Fruit fly (Drosophila melanogaster) whole organism, embryonic: ENCODE results near the gene Atg6.

Experiments
- Adf1 ChIP-seq: fragments of 200-800 bp; sonication (Bioruptor generic); IDR thresholded peaks from 2 replicates; pipeline ENCODE4 v1.3.6; 2022; ENCODE audit warnings: missing biosample characterization, missing genetic modification characterization
- Asciz ChIP-seq: fragments of 200-800 bp; sonication (Bioruptor generic); optimal IDR thresholded peaks from 2 replicates; lab custom pipeline; 2017; ENCODE audit warnings: missing biosample characterization, mild to moderate bottlenecking, missing genetic modification characterization, missing genetic modification reagents
- BtbVII ChIP-seq: fragments of 200-800 bp; sonication (Bioruptor generic); optimal IDR thresholded peaks from 3 replicates; lab custom pipeline; 2017; ENCODE audit warnings: missing biosample characterization, mild to moderate bottlenecking, missing genetic modification characterization
- CG10274 ChIP-seq: fragments of 200-800 bp; sonication (Bioruptor generic); optimal IDR thresholded peaks from 3 replicates; lab custom pipeline; 2017; ENCODE audit warnings: missing biosample characterization, mild to moderate bottlenecking, missing genetic modification characterization
- CG12659 ChIP-seq: fragments of 200-800 bp; sonication (Bioruptor generic); optimal IDR thresholded peaks from 3 replicates; lab custom pipeline; 2017; ENCODE audit warnings: mild to moderate bottlenecking, missing biosample characterization, missing genetic modification reagents, missing genetic modification characterization
- CG13624 ChIP-seq: fragments of 200-800 bp; sonication (Bioruptor generic); optimal IDR thresholded peaks from 2 replicates; lab custom pipeline; 2016; ENCODE audit warnings: missing biosample characterization, missing genetic modification characterization
- CG13894 ChIP-seq: fragments of 200-800 bp; sonication (Bioruptor generic); optimal IDR thresholded peaks from 3 replicates; lab custom pipeline; 2018; ENCODE audit warnings: missing biosample characterization, mild to moderate bottlenecking, missing genetic modification characterization, moderate library complexity
- CG14441 ChIP-seq: fragments of 200-800 bp; sonication (Bioruptor generic); IDR thresholded peaks from 2 replicates; pipeline ENCODE4 v1.3.6; 2022; ENCODE audit warnings: missing biosample characterization, missing genetic modification characterization
- CG15269 ChIP-seq: fragments of 200-800 bp; sonication (Bioruptor generic); optimal IDR thresholded peaks from 2 replicates; lab custom pipeline; 2018; ENCODE audit warnings: missing biosample characterization, mild to moderate bottlenecking, missing genetic modification characterization, moderate library complexity
- CG17328 ChIP-seq: fragments of 200-800 bp; sonication (Bioruptor generic); IDR thresholded peaks from 2 replicates; pipeline ENCODE4 v1.3.6; 2022; ENCODE audit warnings: missing biosample characterization, missing genetic modification characterization
- CG18262 ChIP-seq: fragments of 200-800 bp; optimal IDR thresholded peaks from 3 replicates; lab custom pipeline; 2019; ENCODE audit warnings: missing biosample characterization, mild to moderate bottlenecking, missing genetic modification characterization, moderate library complexity
- CG1832 ChIP-seq: fragments of 200-800 bp; sonication (Bioruptor generic); optimal IDR thresholded peaks from 2 replicates; lab custom pipeline; 2017; ENCODE audit warnings: missing biosample characterization, mild to moderate bottlenecking, missing genetic modification characterization, inconsistent platforms
- CG2678 ChIP-seq: fragments of 200-800 bp; sonication (Bioruptor generic); optimal IDR thresholded peaks from 3 replicates; lab custom pipeline; 2019; ENCODE audit warnings: missing biosample characterization, mild to moderate bottlenecking, missing genetic modification characterization, moderate library complexity
- CG2712 ChIP-seq: fragments of 200-800 bp; optimal IDR thresholded peaks from 3 replicates; lab custom pipeline; 2019; ENCODE audit warnings: missing biosample characterization, mild to moderate bottlenecking, missing genetic modification characterization, moderate library complexity
- CG3163 ChIP-seq: fragments of 200-800 bp; sonication (Bioruptor generic); optimal IDR thresholded peaks from 3 replicates; lab custom pipeline; 2016; ENCODE audit warnings: missing biosample characterization, missing genetic modification characterization
- CG4424 ChIP-seq: fragments of 200-800 bp; sonication (Bioruptor generic); optimal IDR thresholded peaks from 3 replicates; lab custom pipeline; 2016; ENCODE audit warnings: missing biosample characterization, missing genetic modification characterization
- CG6654 ChIP-seq: fragments of 200-800 bp; sonication (Bioruptor generic); optimal IDR thresholded peaks from 2 replicates; lab custom pipeline; 2017; ENCODE audit warnings: missing biosample characterization, mild to moderate bottlenecking, missing genetic modification characterization
- CG6689 ChIP-seq: fragments of 200-800 bp; sonication (Bioruptor generic); IDR thresholded peaks from 2 replicates; pipeline ENCODE4 v1.3.6; 2022; ENCODE audit warnings: missing biosample characterization, missing genetic modification characterization
- CG6765 ChIP-seq: fragments of 200-800 bp; sonication (Bioruptor generic); optimal IDR thresholded peaks from 3 replicates; lab custom pipeline; 2017; ENCODE audit warnings: missing biosample characterization, mild to moderate bottlenecking, missing genetic modification characterization
- CG7745 ChIP-seq: fragments of 200-800 bp; sonication (Bioruptor generic); optimal IDR thresholded peaks from 2 replicates; lab custom pipeline; 2018; ENCODE audit warnings: missing biosample characterization, mild to moderate bottlenecking, missing genetic modification characterization, moderate library complexity
- CG8944 ChIP-seq: fragments of 200-800 bp; sonication (Bioruptor generic); optimal IDR thresholded peaks from 3 replicates; lab custom pipeline; 2016; ENCODE audit warnings: missing biosample characterization, missing genetic modification characterization
- Chrac-16 ChIP-seq: fragments of 200-800 bp; sonication (Bioruptor generic); optimal IDR thresholded peaks from 3 replicates; lab custom pipeline; 2016; ENCODE audit warnings: missing biosample characterization, missing genetic modification characterization
- ERR ChIP-seq: fragments of 200-800 bp; sonication (Bioruptor generic); optimal IDR thresholded peaks from 2 replicates; lab custom pipeline; 2016; ENCODE audit warnings: missing biosample characterization, missing genetic modification characterization
- Hey ChIP-seq: fragments of 200-800 bp; sonication (Bioruptor generic); optimal IDR thresholded peaks from 3 replicates; lab custom pipeline; 2018; ENCODE audit warnings: missing biosample characterization, mild to moderate bottlenecking, missing genetic modification characterization
- Lim3 ChIP-seq: fragments of 200-800 bp; sonication (Bioruptor generic); IDR thresholded peaks from 2 replicates; pipeline ENCODE4 v1.3.6; 2022; ENCODE audit warnings: missing biosample characterization, missing genetic modification characterization
- Mrtf ChIP-seq: fragments of 200-800 bp; sonication (Bioruptor generic); IDR thresholded peaks from 3 replicates; pipeline ENCODE4 v1.3.6; 2022; ENCODE audit warnings: missing biosample characterization, missing genetic modification characterization
- Rx ChIP-seq: fragments of 200-800 bp; sonication (Bioruptor generic); IDR thresholded peaks from 2 replicates; pipeline ENCODE4 v1.3.6; 2022; ENCODE audit warnings: missing biosample characterization, missing genetic modification characterization
- Xbp1 ChIP-seq: fragments of 200-800 bp; sonication (Bioruptor generic); optimal IDR thresholded peaks from 3 replicates; lab custom pipeline; 2016; ENCODE audit warnings: missing biosample characterization, mild to moderate bottlenecking, missing genetic modification characterization
- Xrp1 ChIP-seq: fragments of 200-800 bp; sonication (Bioruptor generic); IDR thresholded peaks from 2 replicates; pipeline ENCODE4 v1.3.6; 2022; ENCODE audit warnings: missing biosample characterization, missing genetic modification characterization
- ato ChIP-seq: fragments of 200-800 bp; sonication (Bioruptor generic); IDR thresholded peaks from 2 replicates; pipeline ENCODE4 v1.3.6; 2022; ENCODE audit warnings: missing biosample characterization, missing genetic modification characterization; ENCODE audit not compliant: partially characterized antibody
- bowl ChIP-seq: fragments of 200-800 bp; sonication (Bioruptor generic); IDR thresholded peaks from 2 replicates; pipeline ENCODE4 v1.3.6; 2022; ENCODE audit warnings: missing biosample characterization, missing genetic modification characterization
- caup ChIP-seq: fragments of 200-800 bp; sonication (Bioruptor generic); optimal IDR thresholded peaks from 3 replicates; lab custom pipeline; 2017; ENCODE audit warnings: missing biosample characterization, mild to moderate bottlenecking, missing genetic modification characterization, moderate library complexity; ENCODE audit not compliant: severe bottlenecking
- chinmo ChIP-seq: fragments of 200-800 bp; sonication (Bioruptor generic); IDR thresholded peaks from 4 replicates; pipeline ENCODE4 v1.3.6; 2022; ENCODE audit warnings: missing biosample characterization, missing genetic modification characterization; ENCODE audit not compliant: partially characterized antibody
- crol ChIP-seq: fragments of 200-800 bp; sonication (Bioruptor generic); IDR thresholded peaks from 2 replicates; pipeline ENCODE4 v1.3.6; 2022; ENCODE audit warnings: missing biosample characterization, missing genetic modification characterization
- danr ChIP-seq: fragments of 200-800 bp; sonication (Bioruptor generic); IDR thresholded peaks from 2 replicates; pipeline ENCODE4 v1.3.6; 2022; ENCODE audit warnings: missing biosample characterization, missing genetic modification characterization
- dati ChIP-seq: fragments of 200-800 bp; sonication (Bioruptor generic); IDR thresholded peaks from 2 replicates; pipeline ENCODE4 v1.3.6; 2022; ENCODE audit warnings: missing biosample characterization, missing genetic modification characterization
- dmrt99B ChIP-seq: fragments of 200-800 bp; sonication (Bioruptor generic); optimal IDR thresholded peaks from 2 replicates; lab custom pipeline; 2018; ENCODE audit warnings: missing biosample characterization, mild to moderate bottlenecking, missing genetic modification characterization, moderate library complexity
- fd102C ChIP-seq: fragments of 200-800 bp; sonication (Bioruptor generic); optimal IDR thresholded peaks from 2 replicates; lab custom pipeline; 2018; ENCODE audit warnings: missing biosample characterization, mild to moderate bottlenecking, missing genetic modification characterization, moderate library complexity
- fd3F ChIP-seq: fragments of 200-800 bp; sonication (Bioruptor generic); optimal IDR thresholded peaks from 2 replicates; lab custom pipeline; 2018; ENCODE audit warnings: missing biosample characterization, mild to moderate bottlenecking, missing genetic modification characterization, moderate library complexity
- fru ChIP-seq: fragments of >200 bp; optimal IDR thresholded peaks from 2 replicates; lab custom pipeline; 2017
- gt ChIP-seq: fragments of 200-800 bp; sonication (Bioruptor generic); IDR thresholded peaks from 2 replicates; pipeline ENCODE4 v1.3.6; 2022; ENCODE audit warnings: missing biosample characterization, missing genetic modification characterization
- hth ChIP-seq: fragments of >200 bp; optimal IDR thresholded peaks from 2 replicates; lab custom pipeline; 2017; ENCODE audit warnings: inconsistent platforms
- jumu ChIP-seq: fragments of 200-800 bp; sonication (Bioruptor generic); optimal IDR thresholded peaks from 3 replicates; lab custom pipeline; 2016; ENCODE audit warnings: missing biosample characterization, missing genetic modification characterization
- nerfin-2 ChIP-seq: fragments of 200-800 bp; sonication (Bioruptor generic); IDR thresholded peaks from 2 replicates; pipeline ENCODE4 v1.3.6; 2022; ENCODE audit warnings: missing biosample characterization, missing genetic modification characterization; ENCODE audit not compliant: partially characterized antibody
- nom ChIP-seq: fragments of 200-800 bp; sonication (Bioruptor generic); optimal IDR thresholded peaks from 2 replicates; lab custom pipeline; 2017; ENCODE audit warnings: missing biosample characterization, missing genetic modification characterization, mild to moderate bottlenecking, moderate library complexity, missing genetic modification reagents
- org-1 ChIP-seq: fragments of 200-800 bp; sonication (Bioruptor generic); optimal IDR thresholded peaks from 2 replicates; lab custom pipeline; 2017; ENCODE audit warnings: missing biosample characterization, missing genetic modification characterization
- peb ChIP-seq: fragments of 200-800 bp; sonication (Bioruptor generic); IDR thresholded peaks from 2 replicates; pipeline ENCODE4 v1.3.6; 2022; ENCODE audit warnings: missing biosample characterization, missing genetic modification characterization
- row ChIP-seq: fragments of 200-800 bp; sonication (Bioruptor generic); IDR thresholded peaks from 3 replicates; pipeline ENCODE4 v1.3.6; 2022; ENCODE audit warnings: missing biosample characterization, missing genetic modification characterization
- sim ChIP-seq: fragments of 200-800 bp; sonication (Bioruptor generic); IDR thresholded peaks from 2 replicates; pipeline ENCODE4 v1.3.6; 2022; ENCODE audit warnings: missing biosample characterization, missing genetic modification characterization
- slp2 ChIP-seq: fragments of 200-800 bp; sonication (Bioruptor generic); optimal IDR thresholded peaks from 2 replicates; lab custom pipeline; 2016; ENCODE audit warnings: missing biosample characterization, missing genetic modification characterization
- tgo ChIP-seq: fragments of 200-800 bp; sonication (Bioruptor generic); IDR thresholded peaks from 3 replicates; pipeline ENCODE4 v1.3.6; 2022; ENCODE audit warnings: missing biosample characterization, missing genetic modification characterization
- twi ChIP-seq: fragments of 200-800 bp; optimal IDR thresholded peaks from 2 replicates; lab custom pipeline; 2019; ENCODE audit warnings: missing biosample characterization, mild to moderate bottlenecking, missing genetic modification characterization, moderate library complexity
- wdn ChIP-seq: fragments of 200-800 bp; sonication (Bioruptor generic); IDR thresholded peaks from 2 replicates; pipeline ENCODE4 v1.3.6; 2022; ENCODE audit warnings: missing biosample characterization, missing genetic modification characterization

Gene Atg6

DNA sequence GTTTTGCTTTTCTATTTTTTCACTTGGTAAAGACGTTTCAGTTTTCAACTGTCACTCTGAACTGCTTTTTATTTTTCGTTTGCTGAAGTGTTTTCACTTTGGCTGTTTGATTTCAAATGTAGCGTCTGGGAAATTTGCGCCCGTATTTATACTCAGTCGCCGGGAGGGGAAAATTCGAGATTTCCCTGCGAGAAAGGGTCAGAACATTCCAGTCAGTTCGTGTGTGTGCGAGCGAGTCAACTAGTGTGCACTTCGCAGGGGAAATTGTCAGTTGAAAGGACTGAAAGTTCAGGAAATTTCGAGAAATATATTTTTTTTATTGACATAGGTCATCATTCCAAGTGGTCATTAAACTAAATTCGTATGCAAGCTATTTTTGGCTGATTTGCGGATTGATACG is 6.6 kb upstream of the Atg6 start, which contains the start of gene Hsp68 (continued):
- peak; percentile 44; the same call in 1 of the 2 replicates for TF ChIP-seq nerfin-2
- TF ChIP-seq gt (GFP tag; lab: Robert Waterston, UW): no peak
- TF ChIP-seq ERR: no peak
- no peak for TF ChIP-seq Hey (tag; lab: Kevin White, UChicago)
- TF ChIP-seq fd102C (GFP tag; lab: Kevin White, UChicago): no peak
- TF ChIP-seq ato (GFP tag; lab: Robert Waterston, UW): no peak
- TF ChIP-seq hth: no peak
- no peak for TF ChIP-seq CG13624 (GFP tag; lab: Kevin White, UChicago)
- TF ChIP-seq tgo: no peak
- TF ChIP-seq CG12659 (GFP tag; lab: Kevin White, UChicago): no peak
- no peak for TF ChIP-seq Mrtf (GFP tag; lab: Robert Waterston, UW)
- TF ChIP-seq CG13894 (tag; lab: Kevin White, UChicago): peak; percentile 83
- TF ChIP-seq CG6765 (GFP tag; lab: Kevin White, UChicago): peak; percentile 34
- TF ChIP-seq Chrac-16: no peak
- TF ChIP-seq Xrp1 (GFP tag; lab: Robert Waterston, UW): no peak
- no peak for TF ChIP-seq crol (GFP tag; lab: Robert Waterston, UW)
- TF ChIP-seq row (GFP tag; lab: Robert Waterston, UW): no peak
- TF ChIP-seq Asciz (GFP tag; lab: Kevin White, UChicago): no peak
- TF ChIP-seq CG2678 (tag; lab: Kevin White, UChicago): no peak
- no peak for TF ChIP-seq peb (GFP tag; lab: Robert Waterston, UW)
- TF ChIP-seq twi: no peak
- peak; percentile 91 for TF ChIP-seq nom (GFP tag; lab: Kevin White, UChicago)
- TF ChIP-seq wdn (GFP tag; lab: Robert Waterston, UW): no peak
- TF ChIP-seq bowl: no peak
- no peak for TF ChIP-seq sim
- TF ChIP-seq CG2712 (tag; lab: Kevin White, UChicago): peak; percentile 36
- no peak for TF ChIP-seq Rx (GFP tag; lab: Robert Waterston, UW)
- TF ChIP-seq CG15269 (tag; lab: Kevin White, UChicago): no peak
- no peak for TF ChIP-seq Lim3 (GFP tag; lab: Robert Waterston, UW)
- TF ChIP-seq CG7745 (tag; lab: Kevin White, UChicago): peak; percentile 42
- TF ChIP-seq org-1 (GFP tag; lab: Kevin White, UChicago): no peak
- no peak for TF ChIP-seq jumu (GFP tag; lab: Kevin White, UChicago)
- TF ChIP-seq chinmo (GFP tag; lab: Robert Waterston, UW): peak; percentile 56; the same call in 1 of the 4 replicates
- TF ChIP-seq fd3F (GFP tag; lab: Kevin White, UChicago): no peak
- TF ChIP-seq CG14441 (GFP tag; lab: Robert Waterston, UW): no peak
- no peak for TF ChIP-seq Xbp1 (GFP tag; lab: Kevin White, UChicago)
- no peak for TF ChIP-seq CG17328
- peak; percentile 30 for TF ChIP-seq BtbVII (GFP tag; lab: Kevin White, UChicago)
- no peak for TF ChIP-seq CG4424
- no peak for TF ChIP-seq fru (lab: Kevin White, UChicago)
- no peak for TF ChIP-seq CG6654 (GFP tag; lab: Kevin White, UChicago)
- no peak for TF ChIP-seq CG3163
- no peak for TF ChIP-seq dmrt99B (tag; lab: Kevin White, UChicago)
- no peak for TF ChIP-seq CG8944 (GFP tag; lab: Kevin White, UChicago)
- no peak for TF ChIP-seq Adf1 (GFP tag; lab: Robert Waterston, UW)
- no peak for TF ChIP-seq slp2
- TF ChIP-seq dati: no peak
- TF ChIP-seq CG10274: no peak
- TF ChIP-seq CG6689 (GFP tag; lab: Robert Waterston, UW): no peak
- TF ChIP-seq CG18262: peak; percentile 15
- TF ChIP-seq CG1832 (GFP tag; lab: Kevin White, UChicago): peak; percentile 87
- no peak for TF ChIP-seq caup (GFP tag; lab: Kevin White, UChicago)
- TF ChIP-seq danr (GFP tag; lab: Robert Waterston, UW): no peak
